Worm (Caenorhabditis elegans) whole organism, late embryonic: ENCODE results near the gene R02D5.9.

Experiments used
- C38D4.7 ChIP-seq: fragments of 200-800 bp; sonication (Bioruptor generic); optimal IDR thresholded peaks from 2 replicates; lab custom pipeline; 2018; ENCODE audit warnings: mild to moderate bottlenecking, missing genetic modification characterization, moderate library complexity, missing compliant biosample characterization
- F13H6.1 ChIP-seq: sonication (generic microtip); optimal IDR thresholded peaks from 2 replicates; lab custom pipeline; 2016; ENCODE audit warnings: missing genetic modification characterization, missing compliant biosample characterization
- K02D7.2 ChIP-seq: sonication (generic microtip); optimal IDR thresholded peaks from 2 replicates; lab custom pipeline; 2017; ENCODE audit warnings: mild to moderate bottlenecking, missing genetic modification characterization, missing compliant biosample characterization
- K09A11.1 ChIP-seq: sonication (generic microtip); optimal IDR thresholded peaks from 2 replicates; lab custom pipeline; 2017; ENCODE audit warnings: antibody characterized with exemption, mild to moderate bottlenecking, missing genetic modification characterization, missing compliant biosample characterization; ENCODE audit not compliant: insufficient read depth
- T23F11.4 ChIP-seq: fragments of 200-800 bp; sonication (Bioruptor generic); optimal IDR thresholded peaks from 2 replicates; lab custom pipeline; 2018; ENCODE audit warnings: mild to moderate bottlenecking, missing genetic modification characterization, missing compliant biosample characterization
- Y22D7AL.16 ChIP-seq: sonication (generic microtip); optimal IDR thresholded peaks from 2 replicates; lab custom pipeline; 2016; ENCODE audit warnings: missing genetic modification characterization, missing compliant biosample characterization
- ahr-1 ChIP-seq: sonication (generic microtip); optimal IDR thresholded peaks from 2 replicates; lab custom pipeline; 2016; ENCODE audit warnings: missing genetic modification characterization, missing compliant biosample characterization
- ama-1 ChIP-seq: fragments of 150-350 bp; optimal IDR thresholded peaks from 2 replicates; lab custom pipeline; 2014
- ceh-2 ChIP-seq: sonication (generic microtip); optimal IDR thresholded peaks from 2 replicates; lab custom pipeline; 2016; ENCODE audit warnings: missing genotype, missing genetic modification characterization, missing compliant biosample characterization
- ceh-22 ChIP-seq: sonication (generic microtip); optimal IDR thresholded peaks from 2 replicates; lab custom pipeline; 2017; ENCODE audit warnings: missing biosample characterization, missing genetic modification characterization
- ceh-31 ChIP-seq: sonication (generic microtip); optimal IDR thresholded peaks from 2 replicates; lab custom pipeline; 2016; ENCODE audit warnings: missing genetic modification characterization, missing compliant biosample characterization
- ceh-34 ChIP-seq: sonication (generic microtip); optimal IDR thresholded peaks from 2 replicates; lab custom pipeline; 2016; ENCODE audit warnings: mild to moderate bottlenecking, missing genetic modification characterization, missing compliant biosample characterization
- ceh-45 ChIP-seq: fragments of 200-800 bp; sonication (Bioruptor generic); IDR thresholded peaks from 2 replicates; pipeline ENCODE4 v1.3.6; 2022; ENCODE audit warnings: missing genetic modification reagents, missing genetic modification characterization, missing compliant biosample characterization
- ceh-9 ChIP-seq: sonication (generic microtip); optimal IDR thresholded peaks from 2 replicates; lab custom pipeline; 2016; ENCODE audit warnings: mild to moderate bottlenecking, missing genetic modification characterization, inconsistent platforms, missing compliant biosample characterization
- che-1 ChIP-seq: sonication (generic microtip); optimal IDR thresholded peaks from 2 replicates; lab custom pipeline; 2016; ENCODE audit warnings: mild to moderate bottlenecking, missing genetic modification characterization, missing compliant biosample characterization
- dve-1 ChIP-seq: sonication (generic microtip); optimal IDR thresholded peaks from 2 replicates; lab custom pipeline; 2017; ENCODE audit warnings: antibody characterized with exemption, mild to moderate bottlenecking, missing genetic modification characterization, missing compliant biosample characterization
- elt-2 ChIP-seq: sonication (generic microtip); optimal IDR thresholded peaks from 2 replicates; lab custom pipeline; 2016; ENCODE audit warnings: missing genetic modification reagents, missing genetic modification characterization, missing compliant biosample characterization
- ets-4 ChIP-seq: sonication (generic microtip); optimal IDR thresholded peaks from 2 replicates; lab custom pipeline; 2016; ENCODE audit warnings: missing genetic modification characterization, missing compliant biosample characterization
- fkh-10 ChIP-seq: fragments of 150-350 bp; optimal IDR thresholded peaks from 2 replicates; lab custom pipeline; 2014; ENCODE audit warnings: missing biosample characterization, missing genetic modification reagents, missing genetic modification characterization
- hlh-13 ChIP-seq: fragments of 200-800 bp; sonication (Bioruptor generic); optimal IDR thresholded peaks from 2 replicates; lab custom pipeline; 2018; ENCODE audit warnings: mild to moderate bottlenecking, missing genetic modification characterization, missing compliant biosample characterization
- hlh-15 ChIP-seq: sonication (generic microtip); optimal IDR thresholded peaks from 2 replicates; lab custom pipeline; 2016; ENCODE audit warnings: missing genetic modification characterization, missing compliant biosample characterization
- hlh-6 ChIP-seq: sonication (generic microtip); optimal IDR thresholded peaks from 2 replicates; lab custom pipeline; 2016; ENCODE audit warnings: missing genotype, missing genetic modification characterization, missing compliant biosample characterization
- lim-6 ChIP-seq: sonication (generic microtip); optimal IDR thresholded peaks from 2 replicates; lab custom pipeline; 2016; ENCODE audit warnings: missing genetic modification characterization, missing compliant biosample characterization
- lin-11 ChIP-seq: fragments of 200-800 bp; sonication (Bioruptor generic); optimal IDR thresholded peaks from 2 replicates; lab custom pipeline; 2018; ENCODE audit warnings: mild to moderate bottlenecking, missing genetic modification characterization, missing compliant biosample characterization
- nhr-11 ChIP-seq: fragments of 150-350 bp; optimal IDR thresholded peaks from 2 replicates; lab custom pipeline; 2014; ENCODE audit warnings: missing biosample characterization, missing genetic modification characterization
- nhr-232 ChIP-seq: sonication (generic microtip); optimal IDR thresholded peaks from 2 replicates; lab custom pipeline; 2016; ENCODE audit warnings: missing genetic modification characterization, missing compliant biosample characterization
- npax-4 ChIP-seq: sonication (generic microtip); optimal IDR thresholded peaks from 2 replicates; lab custom pipeline; 2016; ENCODE audit warnings: missing genetic modification characterization, missing compliant biosample characterization
- pat-9 ChIP-seq: fragments of 200-800 bp; sonication (Bioruptor generic); optimal IDR thresholded peaks from 2 replicates; lab custom pipeline; 2018; ENCODE audit warnings: mild to moderate bottlenecking, missing genetic modification characterization, moderate library complexity, missing compliant biosample characterization
- pax-1 ChIP-seq: fragments of 150-350 bp; optimal IDR thresholded peaks from 2 replicates; lab custom pipeline; 2014; ENCODE audit warnings: missing biosample characterization, missing genetic modification characterization
- pha-4 ChIP-seq: fragments of 150-350 bp; optimal IDR thresholded peaks from 2 replicates; lab custom pipeline; 2018; ENCODE audit warnings: missing biosample characterization, missing genetic modification reagents, missing genetic modification characterization
- pros-1 ChIP-seq: fragments of 150-350 bp; optimal IDR thresholded peaks from 2 replicates; lab custom pipeline; 2014; ENCODE audit warnings: missing biosample characterization, missing genetic modification reagents, missing genetic modification characterization
- ref-2 ChIP-seq: sonication (generic microtip); optimal IDR thresholded peaks from 2 replicates; lab custom pipeline; 2016; ENCODE audit warnings: missing genetic modification characterization, missing compliant biosample characterization
- sox-2 ChIP-seq: fragments of 200-800 bp; sonication (Bioruptor generic); IDR thresholded peaks from 2 replicates; pipeline ENCODE4 v1.3.6; 2022; ENCODE audit warnings: missing genetic modification reagents, missing genetic modification characterization, missing compliant biosample characterization
- tbx-2 ChIP-seq: sonication (generic microtip); optimal IDR thresholded peaks from 2 replicates; lab custom pipeline; 2016; ENCODE audit warnings: missing genetic modification characterization, missing compliant biosample characterization
- tbx-7 ChIP-seq: sonication (generic microtip); optimal IDR thresholded peaks from 2 replicates; lab custom pipeline; 2016; ENCODE audit warnings: missing genotype, missing genetic modification characterization, missing compliant biosample characterization
- unc-3 ChIP-seq, 2 experiments: fragments of 200-800 bp in 1 of 2; sonication (Bioruptor generic) in 1 of 2; sonication (generic microtip) in 1 of 2; conservative IDR thresholded peaks in 1 of 2; optimal IDR thresholded peaks in 1 of 2; 2 replicates each; pipeline versions ENCODE4 v1.3.6 to Lab custom; 2016 to 2022; ENCODE audit warnings: missing compliant biosample characterization in 2 of 2, missing genetic modification characterization in 2 of 2, missing genetic modification reagents in 1 of 2
- unc-55 ChIP-seq: sonication (generic microtip); optimal IDR thresholded peaks from 2 replicates; lab custom pipeline; 2017; ENCODE audit warnings: missing biosample characterization, missing genetic modification reagents, missing genetic modification characterization
- unc-86 ChIP-seq: sonication (generic microtip); optimal IDR thresholded peaks from 2 replicates; lab custom pipeline; 2016; ENCODE audit warnings: missing genetic modification characterization, missing compliant biosample characterization
- zip-5 ChIP-seq: sonication (generic microtip); optimal IDR thresholded peaks from 2 replicates; lab custom pipeline; 2016; ENCODE audit warnings: missing genetic modification characterization, missing compliant biosample characterization
- ztf-16 ChIP-seq: sonication (generic microtip); optimal IDR thresholded peaks from 2 replicates; lab custom pipeline; 2017; ENCODE audit warnings: missing genetic modification characterization, missing compliant biosample characterization

The R02D5.9 gene

ce11 chrV:14481987-14482386, 28.9 kb downstream of the R02D5.9 start, which contains the start of gene R02D5.10:
Gene R02D5.10, plus strand, starts transcription at chrV:14482287.
- TF ChIP-seq ceh-34 (tag; lab: Kevin White, UChicago), result no peak
- no peak for TF ChIP-seq fkh-10
- TF ChIP-seq ama-1 (lab: Kevin White, UChicago), result no peak
- TF ChIP-seq ceh-9 (tag; lab: Kevin White, UChicago), result no peak
- TF ChIP-seq elt-2 (tag; lab: Kevin White, UChicago), result no peak
- TF ChIP-seq ets-4 (tag; lab: Kevin White, UChicago), result no peak
- TF ChIP-seq pax-1 (tag; lab: Kevin White, UChicago), result no peak
- no peak for TF ChIP-seq F13H6.1 (tag; lab: Kevin White, UChicago)
- no peak for TF ChIP-seq nhr-232 (tag; lab: Kevin White, UChicago)
- no peak for TF ChIP-seq Y22D7AL.16 (tag; lab: Kevin White, UChicago)
- TF ChIP-seq pros-1, result no peak
- no peak for TF ChIP-seq ahr-1
- no peak for TF ChIP-seq ceh-31 (tag; lab: Kevin White, UChicago)

ce11 chrV:14481401-14481800, 29.5 kb downstream of the R02D5.9 start, which contains the start of gene R02D5.7:
Gene R02D5.7, minus strand, starts transcription at chrV:14481501.
- TF ChIP-seq ceh-31 (tag; lab: Kevin White, UChicago) (no peak), ceh-45 (GFP tag; lab: Robert Waterston, UW) (no peak), che-1 (no peak), ceh-2 (tag; lab: Kevin White, UChicago) (no peak), hlh-13 (GFP tag; lab: Kevin White, UChicago) (no peak), ztf-16 (no peak), hlh-6 (tag; lab: Kevin White, UChicago) (no peak), dve-1 (no peak), pat-9 (no peak), ref-2 (tag; lab: Kevin White, UChicago) (no peak), ets-4 (tag; lab: Kevin White, UChicago) (no peak), lim-6 (tag; lab: Kevin White, UChicago) (no peak), unc-86 (no peak), ceh-9 (tag; lab: Kevin White, UChicago) (no peak), hlh-15 (tag; lab: Kevin White, UChicago) (no peak), zip-5 (tag; lab: Kevin White, UChicago) (no peak), tbx-7 (no peak), pha-4 (tag; lab: Kevin White, UChicago) (no peak), unc-3 (GFP tag; conservative IDR thresholded peaks at IDR 0.05; lab: Robert Waterston, UW) (no peak), unc-3 (tag; optimal IDR thresholded peaks at IDR 0.05; lab: Kevin White, UChicago) (no peak)

DNA sequence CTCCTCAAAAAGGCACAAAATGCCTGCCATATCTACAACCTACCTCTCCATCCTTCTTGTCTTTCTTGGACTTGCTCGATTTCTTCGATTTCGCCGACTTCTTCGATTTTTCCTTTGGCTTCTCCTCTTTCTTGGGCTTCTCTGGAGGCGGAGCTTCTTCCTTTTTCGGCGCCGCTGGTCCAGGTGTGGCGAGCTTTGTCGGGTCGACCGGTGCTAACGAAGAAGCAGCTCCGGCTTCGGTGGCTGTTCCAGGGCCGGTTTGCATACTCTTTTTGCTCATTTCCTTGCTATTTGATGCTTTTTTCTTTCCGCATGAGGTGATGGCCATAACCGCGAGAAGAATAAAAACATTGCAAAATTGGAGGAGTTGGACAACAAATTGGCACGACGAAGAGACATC, 30.4 kb downstream of the R02D5.9 start:
- TF ChIP-seq pat-9 (no peak), K09A11.1 (tag; lab: Kevin White, UChicago) (no peak), tbx-7 (no peak), sox-2 (no peak), npax-4 (tag; lab: Kevin White, UChicago) (no peak), F13H6.1 (tag; lab: Kevin White, UChicago) (no peak), pros-1 (no peak), K02D7.2 (no peak), pax-1 (tag; lab: Kevin White, UChicago) (no peak)
- TF ChIP-seq, all 69 proteins: peak for 0

DNA sequence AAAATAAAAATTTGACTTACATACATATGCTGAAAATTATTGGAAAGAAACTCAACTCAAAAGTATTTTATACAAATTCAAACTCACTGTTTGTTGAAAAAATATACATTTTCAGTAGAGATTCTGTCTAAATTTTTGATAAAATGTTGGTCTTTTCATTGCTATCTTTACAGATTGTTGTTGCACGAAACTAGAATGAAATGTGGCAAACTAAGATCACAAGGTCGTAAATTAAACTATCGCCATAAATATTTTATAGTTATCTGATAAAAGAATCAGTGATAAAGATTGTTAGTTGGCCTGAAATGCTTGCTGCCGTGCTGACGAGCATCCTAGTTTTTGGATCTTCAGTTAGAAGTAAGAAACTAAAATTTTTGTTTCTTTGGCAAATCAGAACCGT, 31.9 kb downstream of the R02D5.9 start, which contains the start of gene clec-55:
clec-55 (plus strand) TSS at position 301 of the 400 bp plus-strand sequence.
- TF ChIP-seq unc-55 (GFP tag; lab: Kevin White, UChicago) (no peak), pax-1 (tag; lab: Kevin White, UChicago) (no peak), lin-11 (tag; lab: Kevin White, UChicago) (no peak), ceh-45 (GFP tag; lab: Robert Waterston, UW) (no peak), lim-6 (tag; lab: Kevin White, UChicago) (no peak), C38D4.7 (GFP tag; lab: Kevin White, UChicago) (no peak), T23F11.4 (GFP tag; lab: Kevin White, UChicago) (no peak), ceh-22 (tag; lab: Kevin White, UChicago) (no peak), ets-4 (tag; lab: Kevin White, UChicago) (no peak), ceh-9 (tag; lab: Kevin White, UChicago) (no peak), che-1 (no peak), tbx-2 (tag; lab: Kevin White, UChicago) (no peak), hlh-6 (tag; lab: Kevin White, UChicago) (no peak), hlh-15 (tag; lab: Kevin White, UChicago) (no peak), ama-1 (lab: Kevin White, UChicago) (no peak), nhr-11 (tag; lab: Kevin White, UChicago) (no peak)
